Fruit fly (Drosophila melanogaster) whole organism: ENCODE measurements around the gene eIF3a.

Experiments used
- CG8478 ChIP-seq: fragments of >200 bp; optimal IDR thresholded peaks from 2 replicates; lab custom pipeline; 2018; ENCODE audit warnings: inconsistent platforms
- Dll ChIP-seq: fragments of >200 bp; optimal IDR thresholded peaks from 2 replicates; lab custom pipeline; 2017
- EcR ChIP-seq, 2 experiments: fragments of >200 bp; optimal IDR thresholded peaks; 2 replicates each; lab custom pipeline; 2017; ENCODE audit warnings: missing biosample characterization in 2 of 2, missing genetic modification characterization in 2 of 2, missing genetic modification reagents in 2 of 2
- pan ChIP-seq: fragments of >200 bp; optimal IDR thresholded peaks from 2 replicates; lab custom pipeline; 2017
- psq ChIP-seq: fragments of >200 bp; optimal IDR thresholded peaks from 2 replicates; lab custom pipeline; 2017
- usp ChIP-seq: fragments of >200 bp; optimal IDR thresholded peaks from 2 replicates; lab custom pipeline; 2017; ENCODE audit warnings: missing biosample characterization, missing genetic modification characterization, mixed read lengths

dm6 chr3R:4399810-4400496, 33.7 kb downstream of the eIF3a start:
- TF ChIP-seq usp (GFP tag; lab: Kevin White, UChicago) (no peak), CG8478 (lab: Kevin White, UChicago) (no peak), psq (lab: Kevin White, UChicago) (no peak), pan (no peak), Dll (lab: Kevin White, UChicago) (no peak), EcR (GFP tag; optimal IDR thresholded peaks at IDR 0.05; lab: Kevin White, UChicago) (no peak)
